Worm (Caenorhabditis elegans): ENCODE results near the gene ilc-17.1.

Gene ilc-17.1

DNA sequence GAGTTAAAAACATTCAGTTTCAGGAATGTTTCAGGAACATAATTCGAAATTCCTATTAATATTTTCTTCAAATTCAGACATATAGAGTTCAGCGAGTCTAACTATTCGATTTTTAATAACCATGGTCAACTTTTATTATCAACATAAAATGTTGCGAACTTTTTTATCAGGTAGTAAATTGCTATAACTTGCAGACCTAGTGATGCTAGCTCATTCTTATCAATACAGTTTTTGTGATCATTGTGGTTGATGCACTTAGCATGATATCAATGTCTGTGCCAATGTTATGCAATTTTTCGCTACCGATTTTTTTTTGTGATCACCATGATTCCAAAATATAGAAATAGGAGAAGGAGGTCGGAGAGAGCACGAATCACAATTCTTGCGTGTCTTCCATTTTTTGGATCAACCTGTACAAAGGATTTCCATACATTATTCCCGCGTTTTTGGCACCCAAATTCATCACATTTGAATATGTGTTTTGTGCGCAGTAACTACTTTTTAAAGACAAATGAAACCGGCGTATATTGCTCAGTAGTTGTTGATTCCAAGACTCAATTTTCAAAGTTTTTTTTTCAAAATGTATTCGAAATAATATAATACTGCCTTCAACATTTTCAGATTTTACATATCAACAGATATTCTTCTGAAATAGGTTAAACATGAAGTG, 38.3 kb downstream of the ilc-17.1 start, which contains the start of gene pgp-12:
Gene pgp-12, plus strand, starts transcription at position 620 of the 670 bp plus-strand sequence.
- TF ChIP-seq nhr-28 (tag; optimal IDR thresholded peaks at IDR 0.05) (no peak), sptf-1 (tag; optimal IDR thresholded peaks at IDR 0.05) (no peak), mep-1 (tag; optimal IDR thresholded peaks at IDR 0.05) (no peak), elt-1 (tag; optimal IDR thresholded peaks at IDR 0.05; ENCODE audit: borderline replicate concordance, insufficient read depth) (no peak), nhr-237 (tag; optimal IDR thresholded peaks at IDR 0.05) (no peak), ceh-43 (GFP tag; optimal IDR thresholded peaks at IDR 0.05) (no peak), drap-1 (GFP tag; optimal IDR thresholded peaks at IDR 0.05) (no peak), sem-2 (GFP tag; optimal IDR thresholded peaks at IDR 0.05) (no peak), unc-39 (tag; optimal IDR thresholded peaks at IDR 0.05) (no peak), lin-13 (tag; optimal IDR thresholded peaks at IDR 0.05) (no peak), nhr-2 (tag; optimal IDR thresholded peaks at IDR 0.05) (no peak), hlh-1 (tag; optimal IDR thresholded peaks at IDR 0.05) (no peak), ztf-11 (tag; optimal IDR thresholded peaks at IDR 0.05) (no peak), flh-1 (GFP tag; optimal IDR thresholded peaks at IDR 0.05) (no peak), nhr-12 (tag; optimal IDR thresholded peaks at IDR 0.05) (no peak), M03D4.4 (tag; optimal IDR thresholded peaks at IDR 0.05) (no peak), unc-62 (GFP tag; optimal IDR thresholded peaks at IDR 0.05) (no peak), elt-3 (tag; optimal IDR thresholded peaks at IDR 0.05) (no peak)

- TF ChIP-seq bed-3 (GFP tag; optimal IDR thresholded peaks at IDR 0.05) (no peak), elt-1 (tag; optimal IDR thresholded peaks at IDR 0.05; ENCODE audit: borderline replicate concordance, insufficient read depth) (no peak), mab-5 (tag; optimal IDR thresholded peaks at IDR 0.05) (no peak)
Measured at ce11 chrX:12730075-12730474, 39.5 kb downstream of the ilc-17.1 start.

- no peak for TF ChIP-seq elt-1 (tag; optimal IDR thresholded peaks at IDR 0.05; ENCODE audit: borderline replicate concordance, insufficient read depth)
Measured at ce11 chrX:12726129-12726528, 43.5 kb downstream of the ilc-17.1 start.

- TF ChIP-seq unc-62 (GFP tag; optimal IDR thresholded peaks at IDR 0.05) (no peak), mep-1 (tag; optimal IDR thresholded peaks at IDR 0.05) (no peak), drap-1 (GFP tag; optimal IDR thresholded peaks at IDR 0.05) (no peak), ham-2 (GFP tag; optimal IDR thresholded peaks at IDR 0.05) (no peak), sem-2 (GFP tag; optimal IDR thresholded peaks at IDR 0.05) (no peak), snpc-4 (tag; optimal IDR thresholded peaks at IDR 0.05) (no peak), blmp-1 (tag; optimal IDR thresholded peaks at IDR 0.05) (no peak), ceh-83 (GFP tag; optimal IDR thresholded peaks at IDR 0.05) (no peak), mls-2 (tag; optimal IDR thresholded peaks at IDR 0.05) (no peak), ceh-39 (tag; optimal IDR thresholded peaks at IDR 0.05) (no peak), unc-39 (tag; optimal IDR thresholded peaks at IDR 0.05) (no peak)
Measured at ce11 chrX:12721429-12721828, 48.2 kb downstream of the ilc-17.1 start.

All from whole organism, mixed stage, embryonic.